Fruit fly (Drosophila melanogaster): Measurements from ENCODE around the gene CG9016.

DNA sequence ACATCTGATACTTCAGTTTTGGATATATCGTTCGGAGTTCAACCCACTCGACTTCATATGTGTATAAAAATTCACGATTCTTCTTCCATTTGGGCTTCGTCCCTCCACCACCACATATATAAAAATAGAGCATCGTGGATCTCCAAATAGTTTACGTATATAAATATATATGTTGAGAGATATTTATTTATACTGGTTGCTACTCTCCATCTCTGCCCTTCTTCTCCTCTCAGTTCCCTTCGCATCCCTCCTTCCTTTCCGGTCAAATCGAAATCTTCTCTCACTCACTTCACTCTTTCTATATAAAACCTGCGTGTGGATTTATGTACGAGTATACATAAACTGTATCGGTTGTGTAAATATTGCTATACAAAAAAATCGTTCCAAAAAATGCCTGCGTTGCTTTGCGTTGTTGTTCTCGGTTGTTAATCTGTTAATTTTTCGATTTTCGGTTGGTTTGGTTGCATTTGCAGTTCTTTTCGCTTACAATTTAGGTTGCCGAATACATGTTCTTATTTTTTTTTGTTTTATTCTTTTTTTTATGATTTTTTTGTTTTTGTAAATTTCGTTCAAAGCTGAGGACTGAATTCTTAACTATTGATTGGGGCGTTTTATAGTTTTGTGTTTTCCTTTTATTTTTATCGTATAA is 49.3 kb upstream of the CG9016 start:
- TF ChIP-seq Sox15 (GFP tag; optimal IDR thresholded peaks at IDR 0.05) (no peak), Blimp-1 (GFP tag; optimal IDR thresholded peaks at IDR 0.05) (no peak), CG16779 (tag; optimal IDR thresholded peaks at IDR 0.05) (no peak), cyc (GFP tag; optimal IDR thresholded peaks at IDR 0.05) (no peak), Met (GFP tag; optimal IDR thresholded peaks at IDR 0.05) (no peak), Sox102F (GFP tag; optimal IDR thresholded peaks at IDR 0.05) (no peak), CG8119 (GFP tag; IDR thresholded peaks at IDR 0.05) (no peak), Eip78C (GFP tag) (peak; percentile 39), CG6792 (GFP tag; optimal IDR thresholded peaks at IDR 0.05) (no peak), CG3919 (GFP tag; optimal IDR thresholded peaks at IDR 0.05) (no peak), Smox (GFP tag; optimal IDR thresholded peaks at IDR 0.05) (no peak), CG3032 (tag; optimal IDR thresholded peaks at IDR 0.05) (no peak), Ets96B (tag; optimal IDR thresholded peaks at IDR 0.05) (no peak), CG1621 (tag; optimal IDR thresholded peaks at IDR 0.05) (no peak)
